Worm (Caenorhabditis elegans) whole organism, L4 larva: Measurements from ENCODE around the gene F58E6.11.
A peak's percentile ranks its signal among the peaks of the same experiment; 100 is the strongest.

Experiments
- F10B5.3 ChIP-seq: sonication (generic microtip); optimal IDR thresholded peaks from 2 replicates; lab custom pipeline; 2016; ENCODE audit warnings: mild to moderate bottlenecking, missing genetic modification characterization, missing compliant biosample characterization
- F49E8.2 ChIP-seq: sonication (generic microtip); optimal IDR thresholded peaks from 2 replicates; lab custom pipeline; 2016; ENCODE audit warnings: missing compliant biosample characterization, mild to moderate bottlenecking, missing genetic modification characterization, borderline replicate concordance
- R02D3.7 ChIP-seq: fragments of 150-350 bp; sonication (generic microtip); optimal IDR thresholded peaks from 3 replicates; lab custom pipeline; 2014; ENCODE audit warnings: missing biosample characterization, missing genetic modification characterization
- Y105C5A.15 ChIP-seq: fragments of 200-800 bp; sonication (Bioruptor generic); IDR thresholded peaks from 2 replicates; pipeline ENCODE4 v1.3.6; 2022; ENCODE audit warnings: missing genetic modification characterization, missing compliant biosample characterization
- Y5F2A.4 ChIP-seq: fragments of 200-800 bp; sonication (Bioruptor generic); optimal IDR thresholded peaks from 2 replicates; lab custom pipeline; 2018; ENCODE audit warnings: mild to moderate bottlenecking, missing genetic modification characterization, missing compliant biosample characterization
- ZK337.2 ChIP-seq: fragments of 200-800 bp; sonication (Bioruptor generic); IDR thresholded peaks from 2 replicates; pipeline ENCODE4 v1.3.6; 2022; ENCODE audit warnings: missing genetic modification reagents, missing genetic modification characterization, missing compliant biosample characterization
- ZK546.5 ChIP-seq, 2 experiments: sonication (generic microtip); optimal IDR thresholded peaks; 2 replicates each; lab custom pipeline; 2017; ENCODE audit warnings: missing biosample characterization in 2 of 2, missing genetic modification characterization in 2 of 2
- aha-1 ChIP-seq: fragments of 150-350 bp; peaks from one replicate; lab custom pipeline; 2014; ENCODE audit warnings: missing biosample characterization, missing genetic modification characterization
- ama-1 ChIP-seq: fragments of 150-350 bp; optimal IDR thresholded peaks from 2 replicates; lab custom pipeline; 2014; ENCODE audit warnings: inconsistent platforms, mixed read lengths
- attf-4 ChIP-seq: sonication (generic microtip); optimal IDR thresholded peaks from 3 replicates; lab custom pipeline; 2017; ENCODE audit warnings: missing biosample characterization, missing genetic modification characterization
- ceh-62 ChIP-seq: sonication (generic microtip); optimal IDR thresholded peaks from 2 replicates; lab custom pipeline; 2017; ENCODE audit warnings: missing biosample characterization, missing genetic modification characterization
- ces-1 ChIP-seq: fragments of 150-350 bp; sonication (generic microtip); optimal IDR thresholded peaks from 4 replicates; lab custom pipeline; 2014; ENCODE audit warnings: missing biosample characterization, missing genetic modification reagents, missing genetic modification characterization
- ctbp-1 ChIP-seq: fragments of 200-800 bp; sonication (Bioruptor generic); IDR thresholded peaks from 2 replicates; pipeline ENCODE4 v1.3.6; 2022; ENCODE audit warnings: missing genetic modification reagents, missing genetic modification characterization, missing compliant biosample characterization
- daf-12 ChIP-seq: fragments of 150-350 bp; optimal IDR thresholded peaks from 2 replicates; lab custom pipeline; 2014; ENCODE audit warnings: missing biosample characterization, missing genetic modification reagents, missing genetic modification characterization
- daf-19 ChIP-seq: fragments of 200-800 bp; sonication (Bioruptor generic); conservative IDR thresholded peaks from 2 replicates; pipeline ENCODE4 v1.3.6; 2022; ENCODE audit warnings: missing genetic modification characterization, missing compliant biosample characterization
- dmd-6 ChIP-seq: fragments of 200-800 bp; sonication (Bioruptor generic); IDR thresholded peaks from 2 replicates; pipeline ENCODE4 v1.3.6; 2022; ENCODE audit warnings: missing genetic modification reagents, missing genetic modification characterization, missing compliant biosample characterization
- dmd-8 ChIP-seq: fragments of 200-800 bp; sonication (Bioruptor generic); IDR thresholded peaks from 2 replicates; pipeline ENCODE4 v1.3.6; 2022; ENCODE audit warnings: missing genetic modification characterization, missing compliant biosample characterization
- dve-1 ChIP-seq: sonication (generic microtip); optimal IDR thresholded peaks from 2 replicates; lab custom pipeline; 2017; ENCODE audit warnings: antibody characterized with exemption, mild to moderate bottlenecking, missing genetic modification characterization, missing compliant biosample characterization; ENCODE audit not compliant: insufficient read depth
- egl-43 ChIP-seq: fragments of 200-800 bp; sonication (Bioruptor generic); IDR thresholded peaks from 2 replicates; pipeline ENCODE4 v1.3.6; 2022; ENCODE audit warnings: missing genetic modification reagents, missing genetic modification characterization, missing compliant biosample characterization
- hif-1 ChIP-seq, 2 experiments: sonication (generic microtip); optimal IDR thresholded peaks; 2 replicates each; lab custom pipeline; 2016 to 2017; ENCODE audit warnings: missing compliant biosample characterization in 2 of 2, missing genetic modification characterization in 2 of 2, missing genetic modification reagents in 2 of 2, missing genotype in 2 of 2, mild to moderate bottlenecking in 1 of 2
- lim-7 ChIP-seq: fragments of 200-800 bp; sonication (Bioruptor generic); IDR thresholded peaks from 2 replicates; pipeline ENCODE4 v1.3.6; 2022; ENCODE audit warnings: missing genetic modification characterization, missing compliant biosample characterization
- lin-1 ChIP-seq: fragments of 200-800 bp; sonication (Bioruptor generic); IDR thresholded peaks from 2 replicates; pipeline ENCODE4 v1.3.6; 2022; ENCODE audit warnings: missing genetic modification reagents, missing genetic modification characterization, missing compliant biosample characterization
- lin-38 ChIP-seq: fragments of 200-800 bp; sonication (Bioruptor generic); IDR thresholded peaks from 2 replicates; pipeline ENCODE4 v1.3.6; 2022; ENCODE audit warnings: missing genetic modification reagents, missing genetic modification characterization, missing compliant biosample characterization
- lin-39 ChIP-seq: fragments of 150-350 bp; optimal IDR thresholded peaks from 2 replicates; lab custom pipeline; 2014; ENCODE audit warnings: missing biosample characterization, missing genetic modification reagents, missing genetic modification characterization
- lsy-2 ChIP-seq, 2 experiments: fragments of 150-350 bp in 1 of 2; sonication (generic microtip) in 1 of 2; optimal IDR thresholded peaks; 2 replicates each; lab custom pipeline; 2014 to 2017; ENCODE audit warnings: missing biosample characterization in 2 of 2, missing genetic modification characterization in 2 of 2
- mdl-1 ChIP-seq, 2 experiments: fragments of 150-350 bp in 1 of 2; sonication (generic microtip) in 1 of 2; optimal IDR thresholded peaks; 2 replicates each; lab custom pipeline; 2014 to 2017; ENCODE audit warnings: missing biosample characterization in 2 of 2, missing genetic modification characterization in 2 of 2
- mdt-29 ChIP-seq: fragments of 200-800 bp; sonication (Bioruptor generic); IDR thresholded peaks from 2 replicates; pipeline ENCODE4 v1.3.6; 2022; ENCODE audit warnings: missing genetic modification reagents, missing genetic modification characterization, missing compliant biosample characterization
- mes-2 ChIP-seq: sonication (generic microtip); optimal IDR thresholded peaks from 2 replicates; lab custom pipeline; 2016; ENCODE audit warnings: missing genotype, mild to moderate bottlenecking, missing genetic modification characterization, missing compliant biosample characterization; ENCODE audit not compliant: poor library complexity, severe bottlenecking
- nhr-25 ChIP-seq: sonication (generic microtip); optimal IDR thresholded peaks from 2 replicates; lab custom pipeline; 2017; ENCODE audit warnings: missing genetic modification characterization, mild to moderate bottlenecking, missing compliant biosample characterization, antibody characterized with exemption, moderate library complexity, borderline replicate concordance; ENCODE audit not compliant: insufficient read depth
- nhr-42 ChIP-seq: fragments of 200-800 bp; sonication (Bioruptor generic); IDR thresholded peaks from 2 replicates; pipeline ENCODE4 v1.3.6; 2022; ENCODE audit warnings: missing genetic modification characterization, missing compliant biosample characterization
- pha-4 ChIP-seq, 2 experiments: fragments of 150-350 bp in 1 of 2; fragments of 200-800 bp in 1 of 2; sonication (Bioruptor generic) in 1 of 2; IDR thresholded peaks in 1 of 2; optimal IDR thresholded peaks in 1 of 2; 2 replicates each; pipeline versions ENCODE4 v1.3.6 to Lab custom; 2014 to 2022; ENCODE audit warnings: missing genetic modification characterization in 2 of 2, missing genetic modification reagents in 2 of 2, missing biosample characterization in 1 of 2, missing compliant biosample characterization in 1 of 2
- rbr-2 ChIP-seq: sonication (generic microtip); optimal IDR thresholded peaks from 2 replicates; lab custom pipeline; 2016; ENCODE audit warnings: missing genotype, missing genetic modification characterization, missing compliant biosample characterization
- saeg-2 ChIP-seq: fragments of 200-800 bp; sonication (Bioruptor generic); IDR thresholded peaks from 2 replicates; pipeline ENCODE4 v1.3.6; 2022; ENCODE audit warnings: missing genetic modification reagents, missing genetic modification characterization, missing compliant biosample characterization
- sdz-12 ChIP-seq: fragments of 200-800 bp; sonication (Bioruptor generic); optimal IDR thresholded peaks from 2 replicates; lab custom pipeline; 2018; ENCODE audit warnings: mild to moderate bottlenecking, missing genetic modification characterization, missing compliant biosample characterization
- snpc-4 ChIP-seq: fragments of 150-350 bp; optimal IDR thresholded peaks from 2 replicates; lab custom pipeline; 2014; ENCODE audit warnings: missing biosample characterization, missing genetic modification characterization
- spr-3 ChIP-seq: fragments of 200-800 bp; sonication (Bioruptor generic); optimal IDR thresholded peaks from 2 replicates; lab custom pipeline; 2018; ENCODE audit warnings: mild to moderate bottlenecking, missing genetic modification characterization, missing compliant biosample characterization
- unc-130 ChIP-seq: sonication (generic microtip); optimal IDR thresholded peaks from 2 replicates; lab custom pipeline; 2016; ENCODE audit warnings: missing genetic modification reagents, missing genetic modification characterization, missing compliant biosample characterization
- unc-62 ChIP-seq, 3 experiments: fragments of 150-350 bp in 1 of 3; sonication (generic microtip); optimal IDR thresholded peaks in 2 of 3; peaks in 1 of 3; 1 replicate in 1 of 3; 2 replicates in 2 of 3; lab custom pipeline; 2014 to 2017; ENCODE audit warnings: missing biosample characterization in 3 of 3, missing genetic modification characterization in 3 of 3, missing genetic modification reagents in 3 of 3, missing genotype in 1 of 3
- vab-7 ChIP-seq: fragments of 200-800 bp; sonication (Bioruptor generic); IDR thresholded peaks from 2 replicates; pipeline ENCODE4 v1.3.6; 2022; ENCODE audit warnings: missing genetic modification reagents, missing genetic modification characterization, missing compliant biosample characterization
- zfp-2 ChIP-seq: sonication (generic microtip); optimal IDR thresholded peaks from 2 replicates; lab custom pipeline; 2016; ENCODE audit warnings: mild to moderate bottlenecking, missing genetic modification characterization, missing compliant biosample characterization

The F58E6.11 gene

ce11 chrV:9733920-9734454 is 23.8 kb downstream of the F58E6.11 start, which contains the start of gene cal-7 (continued):
- TF ChIP-seq lin-1 (GFP tag; lab: Robert Waterston, UW) (no peak), sdz-12 (no peak), aha-1 (tag; lab: Kevin White, UChicago) (peak; percentile 0), ZK337.2 (GFP tag; lab: Robert Waterston, UW) (no peak), rbr-2 (tag; lab: Kevin White, UChicago) (no peak), ceh-62 (no peak), dve-1 (peak; percentile 43), R02D3.7 (tag; lab: Kevin White, UChicago) (no peak), daf-12 (no peak), F10B5.3 (no peak), pha-4 (GFP tag; IDR thresholded peaks at IDR 0.05; lab: Robert Waterston, UW) (no peak; the same call in 1 of the 2 replicates), pha-4 (tag; optimal IDR thresholded peaks at IDR 0.05; lab: Kevin White, UChicago) (no peak)

- peak; percentile 47 for TF ChIP-seq mes-2 (tag; lab: Kevin White, UChicago)
- TF ChIP-seq nhr-42 = no peak
- TF ChIP-seq lin-38 (GFP tag; lab: Robert Waterston, UW) = no peak; the same call in 1 of the 2 replicates
- 0 out of 2 replicates have a peak, but pooled peaks have one; percentile 5 for TF ChIP-seq lim-7 (GFP tag; lab: Robert Waterston, UW)
- no peak for TF ChIP-seq nhr-25 (tag; lab: Kevin White, UChicago)
- TF ChIP-seq lsy-2 (tag; optimal IDR thresholded peaks at IDR 0.05; lab: Kevin White, UChicago) = peak; percentile 33 to 35
- peak; percentile 41 for TF ChIP-seq Y5F2A.4 (GFP tag; lab: Kevin White, UChicago)
- TF ChIP-seq unc-62 (GFP tag; optimal IDR thresholded peaks at IDR 0.05 in 1 of 2; lab: Kevin White, UChicago) = peak in 1 of 2 experiments; percentile 78
- no peak for TF ChIP-seq unc-62 (tag; optimal IDR thresholded peaks at IDR 0.05; lab: Kevin White, UChicago)
- TF ChIP-seq egl-43 (GFP tag; lab: Robert Waterston, UW) = peak; percentile 70
- TF ChIP-seq dmd-8 (GFP tag; lab: Robert Waterston, UW) = peak; percentile 49; the same call in 1 of the 2 replicates
- no peak for TF ChIP-seq dmd-6 (GFP tag; lab: Robert Waterston, UW)
- TF ChIP-seq vab-7 (GFP tag; lab: Robert Waterston, UW) = peak; percentile 66; the same call in 1 of the 2 replicates
- no peak for TF ChIP-seq unc-130 (GFP tag; lab: Kevin White, UChicago)
- TF ChIP-seq aha-1 (tag; lab: Kevin White, UChicago) = peak; percentile 80
- TF ChIP-seq ama-1 = peak; percentile 43
- 0 out of 2 replicates have a peak, but pooled peaks have one; percentile 3 for TF ChIP-seq Y105C5A.15 (GFP tag; lab: Robert Waterston, UW)
- TF ChIP-seq saeg-2 (GFP tag; lab: Robert Waterston, UW) = 0 out of 2 replicates have a peak, but pooled peaks have one; percentile 17
- TF ChIP-seq hif-1 (tag; optimal IDR thresholded peaks at IDR 0.05; lab: Kevin White, UChicago) = no peak
- TF ChIP-seq mdt-29 (GFP tag; lab: Robert Waterston, UW) = peak; percentile 54
- no peak for TF ChIP-seq spr-3 (GFP tag; lab: Kevin White, UChicago)
Measured at ce11 chrV:9731852-9732251, 25.9 kb downstream of the F58E6.11 start.

- TF ChIP-seq snpc-4 (tag; lab: Kevin White, UChicago) (no peak), unc-130 (GFP tag; lab: Kevin White, UChicago) (no peak), ces-1 (GFP tag; lab: Kevin White, UChicago) (peak; percentile 41), lim-7 (GFP tag; lab: Robert Waterston, UW) (peak; percentile 40; the same call in 1 of the 2 replicates), zfp-2 (peak; percentile 77), lsy-2 (tag; optimal IDR thresholded peaks at IDR 0.05; lab: Kevin White, UChicago) (peak; percentile 95 to 98), sdz-12 (peak; percentile 87), lin-39 (tag; lab: Kevin White, UChicago) (no peak), mes-2 (tag; lab: Kevin White, UChicago) (peak; percentile 63), daf-19 (GFP tag; lab: Robert Waterston, UW) (peak; percentile 61; the same call in 1 of the 2 replicates), dve-1 (peak; percentile 96), rbr-2 (tag; lab: Kevin White, UChicago) (peak; percentile 97), F10B5.3 (peak; percentile 65), mdl-1 (tag; optimal IDR thresholded peaks at IDR 0.05; lab: Kevin White, UChicago) (peak; percentile 96 to 98), F49E8.2 (tag; lab: Kevin White, UChicago) (no peak), ctbp-1 (peak; percentile 94), hif-1 (tag; optimal IDR thresholded peaks at IDR 0.05; lab: Kevin White, UChicago) (peak; percentile 61 to 93), mdt-29 (GFP tag; lab: Robert Waterston, UW) (peak; percentile 30; the same call in 1 of the 2 replicates), attf-4 (tag; lab: Kevin White, UChicago) (no peak), ZK546.5 (tag; optimal IDR thresholded peaks at IDR 0.05; lab: Kevin White, UChicago) (peak in 1 of 2 experiments; percentile 88), lin-1 (GFP tag; lab: Robert Waterston, UW) (peak; percentile 22; the same call in 1 of the 2 replicates)
Measured at ce11 chrV:9730743-9731706, 26.8 kb downstream of the F58E6.11 start.
